Fruit fly (Drosophila melanogaster) whole organism, embryonic: Measurements from ENCODE around the gene Tis11.

Experiments used
- ATbp ChIP-seq: fragments of 200-800 bp; sonication (Bioruptor generic); optimal IDR thresholded peaks from 2 replicates; lab custom pipeline; 2017; ENCODE audit warnings: missing biosample characterization, mild to moderate bottlenecking, missing genetic modification characterization, missing genetic modification reagents
- Aef1 ChIP-seq: fragments of 200-800 bp; sonication (Bioruptor generic); IDR thresholded peaks from 3 replicates; pipeline ENCODE4 v1.3.6; 2022; ENCODE audit warnings: missing biosample characterization, missing genetic modification characterization
- CG1024 ChIP-seq: fragments of 200-800 bp; sonication (Bioruptor generic); IDR thresholded peaks from 2 replicates; pipeline ENCODE4 v1.3.6; 2022; ENCODE audit warnings: missing biosample characterization, missing genetic modification characterization
- CG10979 ChIP-seq: fragments of 200-800 bp; sonication (Bioruptor generic); optimal IDR thresholded peaks from 2 replicates; lab custom pipeline; 2018; ENCODE audit warnings: missing biosample characterization, mild to moderate bottlenecking, missing genetic modification characterization, moderate library complexity
- CG11093 ChIP-seq: fragments of 200-800 bp; sonication (Bioruptor generic); IDR thresholded peaks from 3 replicates; pipeline ENCODE4 v1.3.6; 2022; ENCODE audit warnings: missing biosample characterization, missing genetic modification characterization
- CG11723 ChIP-seq: fragments of 200-800 bp; sonication (Bioruptor generic); optimal IDR thresholded peaks from 2 replicates; lab custom pipeline; 2017; ENCODE audit warnings: missing biosample characterization, mild to moderate bottlenecking, missing genetic modification characterization
- CG15011 ChIP-seq: fragments of 200-800 bp; sonication (Bioruptor generic); optimal IDR thresholded peaks from 3 replicates; lab custom pipeline; 2018; ENCODE audit warnings: missing biosample characterization, mild to moderate bottlenecking, missing genetic modification characterization
- CG1529 ChIP-seq: fragments of 200-800 bp; sonication (Bioruptor generic); optimal IDR thresholded peaks from 3 replicates; lab custom pipeline; 2018; ENCODE audit warnings: missing biosample characterization, missing genetic modification characterization
- CG1603 ChIP-seq: fragments of 200-800 bp; sonication (Bioruptor generic); optimal IDR thresholded peaks from 2 replicates; lab custom pipeline; 2019; ENCODE audit warnings: missing biosample characterization, mild to moderate bottlenecking, missing genetic modification characterization, moderate library complexity
- CG17385 ChIP-seq: fragments of 200-800 bp; sonication (Bioruptor generic); optimal IDR thresholded peaks from 3 replicates; lab custom pipeline; 2018; ENCODE audit warnings: missing biosample characterization, mild to moderate bottlenecking, missing genetic modification characterization
- CG17802 ChIP-seq: fragments of 200-800 bp; sonication (Bioruptor generic); optimal IDR thresholded peaks from 2 replicates; lab custom pipeline; 2018; ENCODE audit warnings: missing biosample characterization, mild to moderate bottlenecking, missing genetic modification characterization, moderate library complexity
- CG17912 ChIP-seq: fragments of 200-800 bp; sonication (Bioruptor generic); optimal IDR thresholded peaks from 2 replicates; lab custom pipeline; 2018; ENCODE audit warnings: missing biosample characterization, mild to moderate bottlenecking, missing genetic modification characterization
- CG18764 ChIP-seq: fragments of 200-800 bp; sonication (Bioruptor generic); optimal IDR thresholded peaks from 3 replicates; lab custom pipeline; 2016; ENCODE audit warnings: missing biosample characterization, missing genetic modification characterization
- CG2199 ChIP-seq: fragments of 200-800 bp; sonication (Bioruptor generic); IDR thresholded peaks from 3 replicates; pipeline ENCODE4 v1.3.6; 2022; ENCODE audit warnings: missing biosample characterization, missing genetic modification characterization
- CG32532 ChIP-seq: fragments of 200-800 bp; sonication (Bioruptor generic); IDR thresholded peaks from 2 replicates; pipeline ENCODE4 v1.3.6; 2022; ENCODE audit warnings: missing biosample characterization, missing genetic modification characterization
- CG3726 ChIP-seq: fragments of 200-800 bp; sonication (Bioruptor generic); IDR thresholded peaks from 3 replicates; pipeline ENCODE4, ENCODE4 v1.3.6; 2022; ENCODE audit warnings: missing biosample characterization, missing genetic modification characterization
- CG7372 ChIP-seq: fragments of 200-800 bp; sonication (Bioruptor generic); IDR thresholded peaks from 2 replicates; pipeline ENCODE4 v1.3.6; 2022; ENCODE audit warnings: missing biosample characterization, missing genetic modification characterization
- CG8281 ChIP-seq: fragments of 200-800 bp; sonication (Bioruptor generic); optimal IDR thresholded peaks from 2 replicates; lab custom pipeline; 2018; ENCODE audit warnings: missing biosample characterization, mild to moderate bottlenecking, missing genetic modification characterization, moderate library complexity
- CkIIα-i1 ChIP-seq: fragments of 200-800 bp; sonication (Bioruptor generic); IDR thresholded peaks from 2 replicates; pipeline ENCODE4 v1.3.6; 2022; ENCODE audit warnings: missing biosample characterization, missing genetic modification characterization
- Dad ChIP-seq: fragments of 200-800 bp; sonication (Bioruptor generic); optimal IDR thresholded peaks from 3 replicates; lab custom pipeline; 2016; ENCODE audit warnings: missing biosample characterization, missing genetic modification characterization
- Dfd ChIP-seq, 2 experiments: fragments of >200 bp; optimal IDR thresholded peaks; 2 replicates each; lab custom pipeline; 2017; ENCODE audit warnings: missing biosample characterization in 2 of 2, missing genetic modification characterization in 2 of 2
- Dref ChIP-seq: fragments of 200-800 bp; sonication (Bioruptor generic); IDR thresholded peaks from 2 replicates; pipeline ENCODE4 v1.3.6; 2022; ENCODE audit warnings: missing biosample characterization, missing genetic modification characterization
- E2f1 ChIP-seq: fragments of 200-800 bp; sonication (Bioruptor generic); IDR thresholded peaks from 2 replicates; pipeline ENCODE4 v1.3.6; 2022; ENCODE audit warnings: missing biosample characterization, missing genetic modification characterization
- Ets65A ChIP-seq: fragments of 200-800 bp; sonication (Bioruptor generic); peaks from one replicate; lab custom pipeline; 2016; ENCODE audit warnings: missing biosample characterization, missing genetic modification characterization
- H2.0 ChIP-seq: fragments of 200-800 bp; sonication (Bioruptor generic); IDR thresholded peaks from 2 replicates; pipeline ENCODE4 v1.3.6; 2022; ENCODE audit warnings: missing biosample characterization, missing genetic modification characterization
- HLHmδ ChIP-seq: fragments of 200-800 bp; sonication (Bioruptor generic); optimal IDR thresholded peaks from 2 replicates; lab custom pipeline; 2018; ENCODE audit warnings: missing biosample characterization, mild to moderate bottlenecking, missing genetic modification characterization, moderate library complexity
- MBD-R2 ChIP-seq: fragments of 200-800 bp; sonication (Bioruptor generic); IDR thresholded peaks from 2 replicates; pipeline ENCODE4 v1.3.6; 2022; ENCODE audit warnings: missing biosample characterization, missing genetic modification characterization
- Meics ChIP-seq: fragments of 200-800 bp; sonication (Bioruptor generic); optimal IDR thresholded peaks from 2 replicates; lab custom pipeline; 2017; ENCODE audit warnings: missing biosample characterization, mild to moderate bottlenecking, missing genetic modification characterization
- NK7.1 ChIP-seq: fragments of 200-800 bp; sonication (Bioruptor generic); optimal IDR thresholded peaks from 3 replicates; lab custom pipeline; 2016; ENCODE audit warnings: missing biosample characterization, missing genetic modification characterization
- Nf-YA ChIP-seq: fragments of 200-800 bp; sonication (Bioruptor generic); IDR thresholded peaks from 2 replicates; pipeline ENCODE4 v1.3.6; 2022; ENCODE audit warnings: missing biosample characterization, missing genetic modification characterization
- Nf-YC ChIP-seq: fragments of 200-800 bp; optimal IDR thresholded peaks from 3 replicates; lab custom pipeline; 2019; ENCODE audit warnings: missing biosample characterization, mild to moderate bottlenecking, missing genetic modification characterization, moderate library complexity
- PHDP ChIP-seq: fragments of 200-800 bp; sonication (Bioruptor generic); optimal IDR thresholded peaks from 3 replicates; lab custom pipeline; 2018; ENCODE audit warnings: missing biosample characterization, mild to moderate bottlenecking, missing genetic modification characterization, moderate library complexity
- Sox102F ChIP-seq: fragments of 200-800 bp; sonication (Bioruptor generic); optimal IDR thresholded peaks from 2 replicates; lab custom pipeline; 2018; ENCODE audit warnings: missing biosample characterization, mild to moderate bottlenecking, missing genetic modification characterization, moderate library complexity
- ac ChIP-seq: fragments of 200-800 bp; sonication (Bioruptor generic); optimal IDR thresholded peaks from 3 replicates; lab custom pipeline; 2017; ENCODE audit warnings: missing biosample characterization, mild to moderate bottlenecking, missing genetic modification characterization
- aop ChIP-seq: fragments of 200-800 bp; sonication (Bioruptor generic); IDR thresholded peaks from 2 replicates; pipeline ENCODE4 v1.3.6; 2022; ENCODE audit warnings: missing biosample characterization, missing genetic modification characterization
- chm ChIP-seq: fragments of 200-800 bp; sonication (Bioruptor generic); IDR thresholded peaks from 2 replicates; pipeline ENCODE4 v1.3.6; 2022; ENCODE audit warnings: missing biosample characterization, missing genetic modification characterization
- corto ChIP-seq: fragments of 200-800 bp; sonication (Bioruptor generic); optimal IDR thresholded peaks from 2 replicates; lab custom pipeline; 2016; ENCODE audit warnings: missing biosample characterization, mild to moderate bottlenecking, missing genetic modification characterization, moderate library complexity
- gce ChIP-seq: fragments of 200-800 bp; sonication (Bioruptor generic); IDR thresholded peaks from 3 replicates; pipeline ENCODE4 v1.3.6; 2022; ENCODE audit warnings: missing biosample characterization, missing genetic modification characterization
- nerfin-2 ChIP-seq: fragments of 200-800 bp; sonication (Bioruptor generic); IDR thresholded peaks from 2 replicates; pipeline ENCODE4 v1.3.6; 2022; ENCODE audit warnings: missing biosample characterization, missing genetic modification characterization; ENCODE audit not compliant: partially characterized antibody
- pho ChIP-seq: fragments of 200-800 bp; sonication (Bioruptor generic); optimal IDR thresholded peaks from 2 replicates; lab custom pipeline; 2016; ENCODE audit warnings: missing biosample characterization, missing genetic modification characterization
- pnt ChIP-seq: fragments of 200-800 bp; sonication (Bioruptor generic); optimal IDR thresholded peaks from 3 replicates; lab custom pipeline; 2016; ENCODE audit warnings: missing biosample characterization, missing genetic modification characterization
- prd ChIP-seq, 3 experiments: fragments of >200 bp in 2 of 3; fragments of 200-800 bp in 1 of 3; sonication (Bioruptor generic) in 1 of 3; optimal IDR thresholded peaks in 2 of 3; IDR thresholded peaks in 1 of 3; 2 replicates in 2 of 3; 3 replicates in 1 of 3; pipeline versions ENCODE4 v1.3.6 to Lab custom; 2017 to 2022; ENCODE audit warnings: missing biosample characterization in 1 of 3, missing genetic modification characterization in 1 of 3
- schlank ChIP-seq: fragments of 200-800 bp; sonication (Bioruptor generic); optimal IDR thresholded peaks from 2 replicates; lab custom pipeline; 2018; ENCODE audit warnings: missing biosample characterization, mild to moderate bottlenecking, missing genetic modification characterization
- sens-2 ChIP-seq: fragments of 200-800 bp; sonication (Bioruptor generic); IDR thresholded peaks from 2 replicates; pipeline ENCODE4 v1.3.6; 2022; ENCODE audit warnings: missing biosample characterization, missing genetic modification characterization
- slbo ChIP-seq: fragments of 200-800 bp; sonication (Bioruptor generic); IDR thresholded peaks from 2 replicates; pipeline ENCODE4 v1.3.6; 2022; ENCODE audit warnings: missing biosample characterization, missing genetic modification characterization
- tgo ChIP-seq: fragments of 200-800 bp; sonication (Bioruptor generic); IDR thresholded peaks from 3 replicates; pipeline ENCODE4 v1.3.6; 2022; ENCODE audit warnings: missing biosample characterization, missing genetic modification characterization
- tna ChIP-seq: fragments of 200-800 bp; sonication (Bioruptor generic); IDR thresholded peaks from 2 replicates; pipeline ENCODE4 v1.3.6; 2022; ENCODE audit warnings: missing biosample characterization, missing genetic modification characterization; ENCODE audit not compliant: partially characterized antibody
- tx ChIP-seq: fragments of 200-800 bp; sonication (Bioruptor generic); optimal IDR thresholded peaks from 2 replicates; lab custom pipeline; 2016; ENCODE audit warnings: missing biosample characterization, missing genetic modification characterization
- vnd ChIP-seq: fragments of 200-800 bp; sonication (Bioruptor generic); IDR thresholded peaks from 3 replicates; pipeline ENCODE4 v1.3.6; 2022; ENCODE audit warnings: missing biosample characterization, missing genetic modification characterization; ENCODE audit not compliant: partially characterized antibody
- z ChIP-seq: fragments of 200-800 bp; sonication (Bioruptor generic); IDR thresholded peaks from 3 replicates; pipeline ENCODE4 v1.3.6; 2022; ENCODE audit warnings: missing biosample characterization, missing genetic modification characterization

The Tis11 gene

dm6 chrX:12672317-12673172 lies 13.3 kb downstream of the Tis11 start (continued):
- TF ChIP-seq Ets65A (GFP tag; lab: Kevin White, UChicago) (no peak), Dfd (GFP tag; optimal IDR thresholded peaks at IDR 0.05; lab: Kevin White, UChicago) (no peak), CG17912 (GFP tag; lab: Kevin White, UChicago) (no peak), CG17802 (tag; lab: Kevin White, UChicago) (no peak), z (GFP tag; lab: Robert Waterston, UW) (no peak), schlank (tag; lab: Kevin White, UChicago) (no peak), CG32532 (GFP tag; lab: Robert Waterston, UW) (peak; percentile 56), pnt (GFP tag; lab: Kevin White, UChicago) (no peak), CG1603 (tag; lab: Kevin White, UChicago) (no peak), ac (GFP tag; lab: Kevin White, UChicago) (no peak), CkIIα-i1 (GFP tag; lab: Robert Waterston, UW) (no peak), CG17385 (GFP tag; lab: Kevin White, UChicago) (no peak), aop (GFP tag; lab: Robert Waterston, UW) (no peak), CG1024 (no peak), NK7.1 (GFP tag; lab: Kevin White, UChicago) (no peak), pho (no peak), MBD-R2 (GFP tag; lab: Robert Waterston, UW) (0 out of 2 replicates have a peak, but pooled peaks have one; percentile 10), sens-2 (GFP tag; lab: Robert Waterston, UW) (no peak), Sox102F (GFP tag; lab: Kevin White, UChicago) (no peak), tgo (GFP tag; lab: Robert Waterston, UW) (no peak), Dad (no peak), Nf-YC (tag; lab: Kevin White, UChicago) (no peak), gce (no peak), CG7372 (GFP tag; lab: Robert Waterston, UW) (no peak; the same call in 1 of the 2 replicates), ATbp (GFP tag; lab: Kevin White, UChicago) (no peak), CG2199 (GFP tag; lab: Robert Waterston, UW) (0 out of 3 replicates have a peak, but pooled peaks have one; percentile 24), vnd (GFP tag; lab: Robert Waterston, UW) (no peak), E2f1 (GFP tag; lab: Robert Waterston, UW) (no peak), CG11093 (no peak), HLHmδ (GFP tag; lab: Kevin White, UChicago) (no peak), CG8281 (tag; lab: Kevin White, UChicago) (no peak), CG1529 (no peak), H2.0 (no peak), tx (no peak), CG18764 (GFP tag; lab: Kevin White, UChicago) (no peak), PHDP (no peak), slbo (GFP tag; lab: Robert Waterston, UW) (0 out of 2 replicates have a peak, but pooled peaks have one; percentile 18), CG3726 (GFP tag; lab: Robert Waterston, UW) (no peak), prd (optimal IDR thresholded peaks at IDR 0.05; lab: Kevin White, UChicago) (no peak), prd (GFP tag; IDR thresholded peaks at IDR 0.05; lab: Robert Waterston, UW) (no peak), Aef1 (no peak), Dref (GFP tag; lab: Robert Waterston, UW) (no peak), tna (GFP tag; lab: Robert Waterston, UW) (no peak), chm (GFP tag; lab: Robert Waterston, UW) (0 out of 2 replicates have a peak, but pooled peaks have one; percentile 11), CG15011 (GFP tag; lab: Kevin White, UChicago) (peak; percentile 5), Meics (GFP tag; lab: Kevin White, UChicago) (peak; percentile 37), CG11723 (GFP tag; lab: Kevin White, UChicago) (no peak), corto (GFP tag; lab: Kevin White, UChicago) (no peak), CG10979 (tag; lab: Kevin White, UChicago) (no peak), Nf-YA (GFP tag; lab: Robert Waterston, UW) (no peak), nerfin-2 (GFP tag; lab: Robert Waterston, UW) (no peak)
